Worm (Caenorhabditis elegans) whole organism, L4 larva: ENCODE data around the gene pdi-6.

Experiments used
- ZK546.5 ChIP-seq, 2 experiments: sonication (generic microtip); optimal IDR thresholded peaks; 2 replicates each; lab custom pipeline; 2017; ENCODE audit warnings: missing biosample characterization in 2 of 2, missing genetic modification characterization in 2 of 2
- ceh-82 ChIP-seq: sonication (generic microtip); optimal IDR thresholded peaks from 2 replicates; lab custom pipeline; 2017; ENCODE audit warnings: missing biosample characterization, missing genetic modification characterization
- lin-29 ChIP-seq: fragments of 200-800 bp; sonication (Bioruptor generic); IDR thresholded peaks from 2 replicates; pipeline ENCODE4 v1.3.6; 2022; ENCODE audit warnings: missing genetic modification reagents, missing genetic modification characterization, missing compliant biosample characterization
- mdl-1 ChIP-seq, 2 experiments: fragments of 150-350 bp in 1 of 2; sonication (generic microtip) in 1 of 2; optimal IDR thresholded peaks; 2 replicates each; lab custom pipeline; 2014 to 2017; ENCODE audit warnings: missing biosample characterization in 2 of 2, missing genetic modification characterization in 2 of 2
- mxl-2 ChIP-seq: fragments of 200-800 bp; sonication (Bioruptor generic); conservative IDR thresholded peaks from 2 replicates; pipeline ENCODE4 v1.3.6; 2022; ENCODE audit warnings: missing genetic modification reagents, missing genetic modification characterization, missing compliant biosample characterization
- nhr-48 ChIP-seq: sonication (generic microtip); optimal IDR thresholded peaks from 2 replicates; lab custom pipeline; 2016; ENCODE audit warnings: mild to moderate bottlenecking, missing genetic modification characterization, missing compliant biosample characterization
- nhr-76 ChIP-seq: fragments of 150-350 bp; optimal IDR thresholded peaks from 2 replicates; lab custom pipeline; 2014; ENCODE audit warnings: missing biosample characterization, missing genetic modification characterization
- pqm-1 ChIP-seq: sonication (generic microtip); optimal IDR thresholded peaks from 2 replicates; lab custom pipeline; 2017; ENCODE audit warnings: missing biosample characterization, missing genetic modification characterization
- zfp-3 ChIP-seq: fragments of 200-800 bp; sonication (Bioruptor generic); conservative IDR thresholded peaks from 2 replicates; pipeline ENCODE4 v1.3.6; 2022; ENCODE audit warnings: missing genetic modification reagents, missing genetic modification characterization, missing compliant biosample characterization
- ztf-11 ChIP-seq: fragments of 150-350 bp; optimal IDR thresholded peaks from 2 replicates; lab custom pipeline; 2014; ENCODE audit warnings: missing biosample characterization, missing genetic modification characterization

DNA sequence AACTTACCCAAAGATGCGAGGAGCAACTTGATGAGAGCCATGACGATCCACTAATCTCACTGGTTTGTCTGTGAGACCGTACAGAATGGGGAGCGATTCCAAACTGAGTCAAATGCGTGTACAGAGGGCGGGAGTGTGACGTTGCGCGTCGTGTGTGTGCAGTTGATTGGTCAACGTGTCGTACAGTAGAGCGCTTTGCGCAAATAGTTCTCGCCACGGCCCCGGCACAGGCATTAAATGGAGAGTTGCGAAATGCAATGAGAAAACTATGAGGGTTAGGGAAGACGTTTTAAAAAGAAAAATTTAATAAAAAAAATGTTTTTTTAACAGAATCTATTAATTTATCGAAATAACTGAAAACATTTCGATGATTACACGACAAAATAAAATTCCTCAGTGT lies at the start of gene pdi-6:
- peak; percentile 51 to 82 for TF ChIP-seq mdl-1 (tag; optimal IDR thresholded peaks at IDR 0.05; lab: Kevin White, UChicago)
- TF ChIP-seq ceh-82 (tag; lab: Kevin White, UChicago) = no peak
- TF ChIP-seq ZK546.5 (tag; optimal IDR thresholded peaks at IDR 0.05; lab: Kevin White, UChicago) = no peak
- peak; percentile 53 for TF ChIP-seq pqm-1 (tag; lab: Kevin White, UChicago)
- peak; percentile 67; the same call in 1 of the 2 replicates for TF ChIP-seq lin-29 (GFP tag; lab: Robert Waterston, UW)
- no peak for TF ChIP-seq ztf-11 (tag; lab: Kevin White, UChicago)
- TF ChIP-seq mxl-2 (GFP tag; lab: Robert Waterston, UW) = 0 out of 2 replicates have a peak, but pooled peaks have one; percentile 39
- TF ChIP-seq nhr-48 (tag; lab: Kevin White, UChicago) = peak; percentile 78
- TF ChIP-seq nhr-76 (tag; lab: Kevin White, UChicago) = no peak
- TF ChIP-seq zfp-3 = peak; percentile 73; the same call in 1 of the 2 replicates
